Worm (Caenorhabditis elegans) whole organism, late embryonic: ENCODE data around the gene C23G10.5.

Experiments used
- K09A11.1 ChIP-seq: sonication (generic microtip); optimal IDR thresholded peaks from 2 replicates; lab custom pipeline; 2017; ENCODE audit warnings: antibody characterized with exemption, mild to moderate bottlenecking, missing genetic modification characterization, missing compliant biosample characterization; ENCODE audit not compliant: insufficient read depth
- dmd-4 ChIP-seq: sonication (generic microtip); optimal IDR thresholded peaks from 2 replicates; lab custom pipeline; 2016; ENCODE audit warnings: borderline replicate concordance, missing genetic modification characterization, missing compliant biosample characterization
- fkh-10 ChIP-seq: fragments of 150-350 bp; optimal IDR thresholded peaks from 2 replicates; lab custom pipeline; 2014; ENCODE audit warnings: missing biosample characterization, missing genetic modification reagents, missing genetic modification characterization
- npax-4 ChIP-seq: sonication (generic microtip); optimal IDR thresholded peaks from 2 replicates; lab custom pipeline; 2016; ENCODE audit warnings: missing genetic modification characterization, missing compliant biosample characterization
- odd-2 ChIP-seq: sonication (generic microtip); optimal IDR thresholded peaks from 2 replicates; lab custom pipeline; 2017; ENCODE audit warnings: antibody characterized with exemption, mild to moderate bottlenecking, missing genetic modification characterization, missing compliant biosample characterization
- pha-4 ChIP-seq: fragments of 150-350 bp; optimal IDR thresholded peaks from 2 replicates; lab custom pipeline; 2018; ENCODE audit warnings: missing biosample characterization, missing genetic modification reagents, missing genetic modification characterization
- rnt-1 ChIP-seq: sonication (generic microtip); optimal IDR thresholded peaks from 2 replicates; lab custom pipeline; 2016; ENCODE audit warnings: missing genetic modification characterization, missing compliant biosample characterization
- zip-5 ChIP-seq: sonication (generic microtip); optimal IDR thresholded peaks from 2 replicates; lab custom pipeline; 2016; ENCODE audit warnings: missing genetic modification characterization, missing compliant biosample characterization

DNA sequence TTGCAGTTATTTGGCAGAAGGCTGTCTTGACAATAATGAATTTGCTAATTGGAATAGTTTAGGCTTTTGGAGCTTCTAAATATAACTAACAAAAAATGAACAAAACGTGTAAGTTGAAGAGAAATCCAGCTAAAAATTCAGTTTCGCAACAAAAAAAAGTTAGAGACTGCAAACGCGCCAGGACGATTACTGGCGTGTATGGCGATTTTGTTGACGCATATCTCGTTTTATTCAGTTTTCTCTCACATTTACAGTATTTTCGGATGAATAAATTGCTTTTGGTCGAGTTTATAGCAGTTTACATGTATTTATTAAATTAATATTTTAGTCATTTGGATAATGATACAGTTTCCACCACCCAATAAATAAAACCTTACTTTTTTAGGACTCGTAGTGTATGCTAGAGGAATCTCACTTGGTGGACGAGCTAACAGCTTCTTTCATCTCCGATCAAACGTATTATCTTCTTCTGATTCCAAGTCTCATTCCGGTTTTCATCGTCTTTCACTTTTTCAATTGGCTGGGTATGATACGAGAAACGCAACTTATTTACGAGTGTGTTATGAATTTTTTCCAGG, 17.8 kb upstream of the C23G10.5 start, which contains the start of the genes abcf-3 and F42A10.5:
- TF ChIP-seq zip-5 (no peak), K09A11.1 (no peak), pha-4 (tag; lab: Kevin White, UChicago) (no peak), npax-4 (tag; lab: Kevin White, UChicago) (no peak), rnt-1 (tag; lab: Kevin White, UChicago) (no peak), fkh-10 (GFP tag; lab: Kevin White, UChicago) (no peak), dmd-4 (tag; lab: Kevin White, UChicago) (no peak), odd-2 (no peak)
